Worm (Caenorhabditis elegans): ENCODE results near the gene K10D11.5.

DNA sequence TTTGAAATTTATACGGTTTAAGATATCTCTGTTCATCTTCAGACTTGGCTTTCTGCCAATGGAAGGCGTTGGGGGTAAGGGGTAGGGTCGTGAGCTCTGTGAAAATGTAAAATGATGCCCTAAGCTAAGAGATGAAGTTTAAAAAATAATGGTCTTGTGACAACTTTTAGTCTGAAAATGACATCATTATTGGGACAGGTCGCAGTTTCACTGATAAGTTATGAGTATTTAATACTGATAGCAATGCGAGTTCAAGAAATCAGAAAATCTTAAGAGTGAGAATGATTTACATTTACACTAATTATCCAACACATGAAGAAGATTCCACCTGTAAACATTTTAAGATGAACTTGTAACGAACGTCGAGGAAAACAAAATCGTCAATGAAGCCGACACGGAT lies 27.0 kb downstream of the K10D11.5 start:
- no peak for TF ChIP-seq elt-3 (tag; optimal IDR thresholded peaks at IDR 0.05)
- TF ChIP-seq lsy-2 (tag; optimal IDR thresholded peaks at IDR 0.05): no peak
- TF ChIP-seq unc-62 (GFP tag; optimal IDR thresholded peaks at IDR 0.05): no peak
- no peak for TF ChIP-seq nhr-28 (tag; optimal IDR thresholded peaks at IDR 0.05)
- TF ChIP-seq zip-8 (tag; optimal IDR thresholded peaks at IDR 0.05): no peak
- no peak for TF ChIP-seq pha-4 (tag; optimal IDR thresholded peaks at IDR 0.05)
- no peak for TF ChIP-seq ztf-11 (tag; optimal IDR thresholded peaks at IDR 0.05)
- TF ChIP-seq unc-120 (tag; optimal IDR thresholded peaks at IDR 0.05; ENCODE audit: poor library complexity, severe bottlenecking): no peak
- no peak for TF ChIP-seq snpc-4 (tag; optimal IDR thresholded peaks at IDR 0.05)
- no peak for TF ChIP-seq nhr-237 (tag; optimal IDR thresholded peaks at IDR 0.05)
- TF ChIP-seq sptf-1 (tag; optimal IDR thresholded peaks at IDR 0.05): no peak
- TF ChIP-seq elt-1 (tag; optimal IDR thresholded peaks at IDR 0.05; ENCODE audit: borderline replicate concordance, insufficient read depth): no peak

Data from whole organism, mixed stage, embryonic.